Worm (Caenorhabditis elegans) whole organism, young adult: ENCODE results near the gene K11H3.2.
A peak's percentile ranks its signal among the peaks of the same experiment; 100 is the strongest.

Experiments
- B0336.3 ChIP-seq: fragments of 200-800 bp; sonication (Bioruptor generic); IDR thresholded peaks from 2 replicates; pipeline ENCODE4 v1.3.6; 2022; ENCODE audit warnings: missing genetic modification characterization, missing compliant biosample characterization
- D2030.7 ChIP-seq: fragments of 200-800 bp; sonication (Bioruptor generic); IDR thresholded peaks from 2 replicates; pipeline ENCODE4 v1.3.6; 2022; ENCODE audit warnings: missing genetic modification reagents, missing genetic modification characterization, missing compliant biosample characterization
- F23B12.7 ChIP-seq: sonication (generic microtip); optimal IDR thresholded peaks from 2 replicates; lab custom pipeline; 2017; ENCODE audit warnings: missing genetic modification characterization, mild to moderate bottlenecking, missing compliant biosample characterization, antibody characterized with exemption, moderate library complexity; ENCODE audit not compliant: insufficient read depth
- F33H1.4 ChIP-seq: fragments of 200-800 bp; sonication (Bioruptor generic); IDR thresholded peaks from 2 replicates; pipeline ENCODE4 v1.3.6; 2022; ENCODE audit warnings: missing genetic modification reagents, missing genetic modification characterization, missing compliant biosample characterization
- Y56A3A.18 ChIP-seq: fragments of 200-800 bp; sonication (Bioruptor generic); IDR thresholded peaks from 2 replicates; pipeline ENCODE4 v1.3.6; 2022; ENCODE audit warnings: missing genetic modification reagents, missing genetic modification characterization, missing compliant biosample characterization
- attf-6 ChIP-seq: fragments of 200-800 bp; sonication (Bioruptor generic); IDR thresholded peaks from 2 replicates; pipeline ENCODE4 v1.3.6; 2022; ENCODE audit warnings: missing genetic modification reagents, missing genetic modification characterization, missing compliant biosample characterization
- ccch-3 ChIP-seq: fragments of 200-800 bp; sonication (Bioruptor generic); optimal IDR thresholded peaks from 2 replicates; lab custom pipeline; 2018; ENCODE audit warnings: mild to moderate bottlenecking, missing genetic modification characterization, missing compliant biosample characterization
- efl-1 ChIP-seq: fragments of 150-350 bp; optimal IDR thresholded peaks from 2 replicates; lab custom pipeline; 2014; ENCODE audit warnings: missing biosample characterization, missing genetic modification reagents, missing genetic modification characterization
- egl-18 ChIP-seq: fragments of 200-800 bp; sonication (Bioruptor generic); IDR thresholded peaks from 2 replicates; pipeline ENCODE4 v1.3.6; 2022; ENCODE audit warnings: missing genetic modification reagents, missing genetic modification characterization, missing compliant biosample characterization
- fkh-3 ChIP-seq: sonication (generic microtip); optimal IDR thresholded peaks from 2 replicates; lab custom pipeline; 2016; ENCODE audit warnings: mild to moderate bottlenecking, missing genetic modification characterization, missing compliant biosample characterization
- hmg-1.2 ChIP-seq: fragments of 200-800 bp; sonication (Bioruptor generic); IDR thresholded peaks from 2 replicates; pipeline ENCODE4 v1.3.6; 2022; ENCODE audit warnings: missing genetic modification reagents, missing genetic modification characterization, missing compliant biosample characterization
- lag-1 ChIP-seq: fragments of 200-800 bp; sonication (Bioruptor generic); IDR thresholded peaks from 2 replicates; pipeline ENCODE4 v1.3.6; 2022; ENCODE audit warnings: missing genetic modification reagents, missing genetic modification characterization, missing compliant biosample characterization
- lsl-1 ChIP-seq: fragments of 200-800 bp; sonication (Bioruptor generic); optimal IDR thresholded peaks from 2 replicates; lab custom pipeline; 2018; ENCODE audit warnings: mild to moderate bottlenecking, missing genetic modification characterization, moderate library complexity, missing compliant biosample characterization
- madf-3 ChIP-seq: fragments of 200-800 bp; sonication (Bioruptor generic); IDR thresholded peaks from 2 replicates; pipeline ENCODE4 v1.3.6; 2022; ENCODE audit warnings: missing genetic modification reagents, missing genetic modification characterization, missing compliant biosample characterization
- madf-6 ChIP-seq: fragments of 200-800 bp; sonication (Bioruptor generic); IDR thresholded peaks from 2 replicates; pipeline ENCODE4 v1.3.6; 2022; ENCODE audit warnings: missing genetic modification reagents, missing genetic modification characterization, missing compliant biosample characterization
- nfyb-1 ChIP-seq: fragments of 200-800 bp; sonication (Bioruptor generic); IDR thresholded peaks from 2 replicates; pipeline ENCODE4 v1.3.6; 2022; ENCODE audit warnings: missing genetic modification reagents, missing genetic modification characterization, missing compliant biosample characterization
- nhr-120 ChIP-seq: fragments of 200-800 bp; sonication (Bioruptor generic); IDR thresholded peaks from 2 replicates; pipeline ENCODE4 v1.3.6; 2022; ENCODE audit warnings: missing genetic modification characterization, missing compliant biosample characterization
- nhr-80 ChIP-seq: sonication (generic microtip); optimal IDR thresholded peaks from 2 replicates; lab custom pipeline; 2016; ENCODE audit warnings: missing genetic modification characterization, missing compliant biosample characterization
- pha-4 ChIP-seq: fragments of 150-350 bp; sonication (generic microtip); optimal IDR thresholded peaks from 2 replicates; lab custom pipeline; 2014; ENCODE audit warnings: missing biosample characterization, missing genetic modification reagents, missing genetic modification characterization
- tbx-9 ChIP-seq: sonication (generic microtip); optimal IDR thresholded peaks from 2 replicates; lab custom pipeline; 2016; ENCODE audit warnings: borderline replicate concordance, missing genetic modification characterization, inconsistent platforms, missing compliant biosample characterization
- xnd-1 ChIP-seq: sonication (generic microtip); optimal IDR thresholded peaks from 2 replicates; lab custom pipeline; 2016; ENCODE audit warnings: missing genotype, missing genetic modification reagents, missing genetic modification characterization, missing compliant biosample characterization
- ztf-25 ChIP-seq: fragments of 200-800 bp; sonication (Bioruptor generic); IDR thresholded peaks from 2 replicates; pipeline ENCODE4 v1.3.6; 2022; ENCODE audit warnings: missing genetic modification reagents, missing genetic modification characterization, missing compliant biosample characterization

Gene K11H3.2

DNA sequence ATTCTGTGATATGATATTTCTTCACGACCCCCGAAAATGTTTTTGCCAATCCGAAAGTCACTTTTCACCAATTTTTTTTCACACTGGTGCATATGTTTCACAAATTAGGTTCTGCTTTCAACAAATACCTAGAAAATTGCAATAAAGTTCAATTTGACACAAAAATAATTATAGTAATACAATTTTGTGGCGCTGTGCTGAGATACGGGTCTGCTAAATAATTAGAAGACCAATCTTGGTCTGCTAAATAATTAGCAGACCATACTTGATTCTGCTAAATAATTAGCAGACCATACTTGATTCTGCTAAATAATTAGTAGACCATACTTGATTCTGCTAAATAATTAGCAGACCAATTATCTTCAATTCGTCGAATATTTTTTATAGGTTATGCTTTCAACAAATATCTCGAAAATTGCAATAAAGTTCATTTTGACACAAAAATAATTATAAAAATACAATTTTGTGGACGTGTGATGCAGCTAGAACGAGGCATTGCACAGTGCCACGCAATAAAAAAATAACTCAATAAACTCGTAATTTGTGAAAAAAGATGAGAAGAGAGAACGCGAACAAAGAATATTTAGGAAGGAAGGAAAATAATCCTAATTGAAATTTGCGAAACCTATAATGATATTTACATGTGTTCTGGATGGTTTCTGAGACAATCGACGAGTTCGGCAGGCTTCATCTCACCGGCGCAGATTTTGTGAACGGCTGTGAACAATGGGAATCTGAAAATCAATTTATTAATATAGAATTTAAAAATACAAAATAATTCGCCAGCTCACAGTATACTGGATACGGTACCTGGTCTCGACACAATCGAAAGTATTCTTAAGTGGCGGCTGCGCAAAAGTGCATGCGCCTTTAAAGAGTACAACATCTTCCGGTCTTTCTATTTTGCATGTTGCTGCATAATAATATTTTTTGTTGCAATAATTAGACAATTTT, 7.8 kb downstream of the K11H3.2 start (continued):
- TF ChIP-seq Y56A3A.18 (peak; percentile 72; the same call in 1 of the 2 replicates), B0336.3 (GFP tag; lab: Robert Waterston, UW) (peak; percentile 63; the same call in 1 of the 2 replicates), fkh-3 (no peak)

DNA sequence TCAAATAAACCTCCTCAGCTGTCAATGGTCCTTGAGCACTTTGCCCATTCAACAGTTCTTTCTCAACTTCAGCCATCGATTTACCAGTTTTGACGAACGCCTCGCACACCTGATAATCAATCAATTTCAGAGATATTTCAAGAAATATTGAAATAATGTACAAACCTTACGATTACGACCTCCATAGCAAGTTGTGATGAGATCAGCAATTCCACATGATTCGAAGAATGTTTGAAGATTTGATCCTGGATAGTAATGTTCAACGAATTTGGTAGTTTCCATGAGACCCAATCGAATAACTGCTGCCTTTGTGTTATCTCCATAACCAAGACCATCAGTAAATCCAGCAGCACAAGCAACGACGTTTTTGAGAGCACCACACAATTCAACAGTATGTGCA, 8.8 kb downstream of the K11H3.2 start:
- TF ChIP-seq nfyb-1 (GFP tag; lab: Robert Waterston, UW), result no peak
- TF ChIP-seq, all 124 proteins: peak for 0

DNA sequence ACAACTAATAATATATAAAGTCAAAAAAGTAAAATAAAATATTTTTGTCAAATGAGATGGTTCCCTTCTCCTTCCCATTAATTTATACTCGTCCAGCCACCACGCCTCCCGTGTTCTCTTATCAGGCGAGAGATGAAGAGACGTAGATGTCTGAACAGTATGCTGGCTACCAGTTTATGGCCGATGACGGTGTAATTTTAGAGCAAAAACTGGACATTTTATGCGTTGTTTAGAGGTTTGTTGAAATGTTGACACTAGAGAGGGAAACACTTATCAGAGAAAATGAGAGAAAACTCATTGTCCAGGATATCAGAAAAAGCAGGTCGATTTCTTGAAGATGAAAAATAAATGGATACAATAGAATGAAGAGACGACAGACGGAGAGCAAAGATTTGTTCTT, 10.9 kb downstream of the K11H3.2 start:
- peak; percentile 51 for TF ChIP-seq nhr-80 (tag; lab: Kevin White, UChicago)
- no peak for TF ChIP-seq F23B12.7 (tag; lab: Kevin White, UChicago)
- TF ChIP-seq, all 124 proteins: peak for 1

DNA sequence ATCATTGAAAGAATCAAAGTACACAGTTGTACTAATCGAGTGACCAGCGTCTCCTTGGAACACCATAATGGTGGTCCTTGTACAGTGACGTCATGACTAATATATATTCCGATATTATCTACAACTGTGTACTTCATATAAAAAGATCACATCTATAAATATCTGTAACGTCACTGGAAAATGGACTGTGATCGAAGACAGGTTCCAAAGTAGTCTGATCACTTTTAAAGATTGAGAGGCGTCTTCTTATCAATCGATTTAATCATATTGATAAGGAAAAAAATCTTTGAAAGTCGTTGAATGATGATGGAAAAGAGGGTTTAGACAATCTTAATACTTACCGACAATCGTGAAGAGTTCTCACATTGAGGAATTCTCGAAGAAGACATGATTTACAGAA, 11.9 kb downstream of the K11H3.2 start:
- no peak for TF ChIP-seq ccch-3 (GFP tag; lab: Kevin White, UChicago)
- peak; percentile 7 for TF ChIP-seq nhr-80 (tag; lab: Kevin White, UChicago)
- TF ChIP-seq lag-1 (GFP tag; lab: Robert Waterston, UW), result no peak
- TF ChIP-seq tbx-9, result no peak
- no peak for TF ChIP-seq pha-4 (tag; lab: Kevin White, UChicago)
- no peak for TF ChIP-seq attf-6 (GFP tag; lab: Robert Waterston, UW)
- TF ChIP-seq D2030.7 (GFP tag; lab: Robert Waterston, UW), result no peak

DNA sequence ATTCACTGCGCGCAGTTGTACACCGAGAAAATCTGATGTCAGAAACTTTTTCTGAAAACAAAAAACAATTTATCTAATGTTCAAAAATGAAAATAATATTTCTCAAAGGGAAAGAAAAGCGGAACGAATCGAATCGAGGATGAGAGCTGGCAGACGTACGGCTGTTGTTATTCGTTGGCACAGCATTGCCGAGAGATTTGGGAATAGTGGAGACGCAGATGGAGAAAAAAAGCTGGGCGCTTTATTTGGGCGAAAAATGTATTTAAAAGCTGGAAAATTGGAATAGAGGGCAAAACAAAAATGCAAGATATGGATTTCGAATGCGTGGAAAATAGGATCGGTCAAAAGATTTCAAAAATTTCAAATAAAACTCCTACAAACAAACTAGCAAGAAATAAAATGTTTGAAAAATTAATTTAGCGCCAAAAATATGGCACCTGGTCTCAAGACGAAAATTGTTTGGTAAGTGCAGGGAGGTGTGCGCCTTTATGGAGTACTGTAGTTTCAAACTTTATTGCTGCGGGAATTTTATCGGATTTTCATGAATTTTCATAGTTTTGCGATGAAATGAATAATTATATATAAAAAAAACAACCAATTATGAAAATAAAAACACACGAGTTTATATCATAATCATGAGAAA, 13.1 kb downstream of the K11H3.2 start, which contains the start of gene gpdh-2:
TSS of gene gpdh-2 (minus strand) at position 51 of the 643 bp plus-strand sequence.
- no peak for TF ChIP-seq ztf-25 (GFP tag; lab: Robert Waterston, UW)
- TF ChIP-seq nhr-120 (GFP tag; lab: Robert Waterston, UW), result no peak
- peak; percentile 24 for TF ChIP-seq xnd-1 (tag; lab: Kevin White, UChicago)
- TF ChIP-seq egl-18 (GFP tag; lab: Robert Waterston, UW), result no peak
- peak; percentile 69 for TF ChIP-seq lsl-1
- TF ChIP-seq efl-1 (GFP tag; lab: Kevin White, UChicago), result peak; percentile 37
- TF ChIP-seq hmg-1.2 (GFP tag; lab: Robert Waterston, UW), result peak; percentile 15; the same call in 1 of the 2 replicates
- TF ChIP-seq attf-6 (GFP tag; lab: Robert Waterston, UW), result no peak
- no peak for TF ChIP-seq nfyb-1 (GFP tag; lab: Robert Waterston, UW)
- TF ChIP-seq madf-6, result peak; percentile 74; the same call in 1 of the 2 replicates
- TF ChIP-seq F33H1.4, result peak; percentile 46; the same call in 1 of the 2 replicates
- TF ChIP-seq, all 124 proteins: peak for 6

ce11 chrIII:9860201-9860780, 14.1 kb downstream of the K11H3.2 start, which contains the start of gene twk-48:
TSS of gene twk-48 (plus strand) at chrIII:9860730.
- TF ChIP-seq hmg-1.2 (GFP tag; lab: Robert Waterston, UW) (0 out of 2 replicates have a peak, but pooled peaks have one; percentile 10), madf-3 (no peak)
- TF ChIP-seq, all 124 proteins: peak for 1
